Worm (Caenorhabditis elegans): ENCODE measurements around the gene drh-1.

ce11 chrIV:6597298-6597697, 15.9 kb downstream of the drh-1 start, which contains the start of gene F38A5.6:
- no peak for TF ChIP-seq nhr-77 (tag; optimal IDR thresholded peaks at IDR 0.05)
- no peak for TF ChIP-seq unc-62 (GFP tag; optimal IDR thresholded peaks at IDR 0.05)
- TF ChIP-seq nhr-76 (tag; optimal IDR thresholded peaks at IDR 0.05), result no peak
- TF ChIP-seq zag-1 (tag; optimal IDR thresholded peaks at IDR 0.05), result no peak
